Fruit fly (Drosophila melanogaster) whole organism, wandering third instar larva: ENCODE results near the gene CG43448.

Experiments used
- Abd-B ChIP-seq: fragments of >200 bp; optimal IDR thresholded peaks from 2 replicates; lab custom pipeline; 2017; ENCODE audit warnings: missing biosample characterization, missing genetic modification characterization
- CG32264 ChIP-seq: fragments of 200-800 bp; sonication (Bioruptor generic); optimal IDR thresholded peaks from 2 replicates; lab custom pipeline; 2016; ENCODE audit warnings: missing biosample characterization, missing genetic modification characterization
- CG9705 ChIP-seq: fragments of 200-800 bp; sonication (Bioruptor generic); optimal IDR thresholded peaks from 2 replicates; lab custom pipeline; 2018; ENCODE audit warnings: missing biosample characterization, mild to moderate bottlenecking, missing genetic modification characterization
- Dif ChIP-seq: fragments of 200-275, 200-300 bp; sonication (Bioruptor generic); optimal IDR thresholded peaks from 2 replicates; lab custom pipeline; 2018; ENCODE audit warnings: missing biosample characterization, missing genetic modification characterization; ENCODE audit not compliant: partially characterized antibody
- HLH106 ChIP-seq: fragments of 200-800 bp; optimal IDR thresholded peaks from 3 replicates; lab custom pipeline; 2019; ENCODE audit warnings: missing biosample characterization, mild to moderate bottlenecking, missing genetic modification characterization, moderate library complexity
- Hr78 ChIP-seq: fragments of >200 bp; optimal IDR thresholded peaks from 2 replicates; lab custom pipeline; 2017; ENCODE audit warnings: missing biosample characterization, missing genetic modification characterization
- Myc ChIP-seq: fragments of >200 bp; optimal IDR thresholded peaks from 2 replicates; lab custom pipeline; 2017
- N ChIP-seq: fragments of >200 bp; optimal IDR thresholded peaks from 2 replicates; lab custom pipeline; 2018; ENCODE audit warnings: missing biosample characterization, missing external identifiers, missing genetic modification characterization
- Rel ChIP-seq, 2 experiments: fragments of 200-800 bp; sonication (Bioruptor generic) in 1 of 2; optimal IDR thresholded peaks; 2 replicates in 1 of 2; 3 replicates in 1 of 2; lab custom pipeline; 2016 to 2019; ENCODE audit warnings: mild to moderate bottlenecking in 2 of 2, missing biosample characterization in 2 of 2, missing genetic modification characterization in 2 of 2, moderate library complexity in 1 of 2
- Vsx2 ChIP-seq: fragments of 200-300, 225-300 bp; sonication (Bioruptor generic); optimal IDR thresholded peaks from 2 replicates; lab custom pipeline; 2018; ENCODE audit warnings: missing biosample characterization, missing genetic modification characterization; ENCODE audit not compliant: partially characterized antibody
- br ChIP-seq: fragments of 200-800 bp; sonication (Bioruptor generic); optimal IDR thresholded peaks from 2 replicates; lab custom pipeline; 2016; ENCODE audit warnings: missing biosample characterization, missing genetic modification characterization
- dl ChIP-seq, 2 experiments: fragments of 175-275, 200-275 bp in 1 of 2; fragments of 200-275 bp in 1 of 2; sonication (Bioruptor generic); optimal IDR thresholded peaks; lab custom pipeline; 2018; ENCODE audit warnings: mild to moderate bottlenecking in 2 of 2, missing biosample characterization in 2 of 2, missing genetic modification characterization in 2 of 2, moderate library complexity in 2 of 2; ENCODE audit not compliant: partially characterized antibody in 2 of 2, insufficient read depth in 1 of 2
- dmrt93B ChIP-seq: fragments of 200-800 bp; sonication (Bioruptor generic); optimal IDR thresholded peaks from 2 replicates; lab custom pipeline; 2018; ENCODE audit warnings: missing biosample characterization, mild to moderate bottlenecking, missing genetic modification characterization
- dsf ChIP-seq: sonication (Bioruptor generic); optimal IDR thresholded peaks from 2 replicates; lab custom pipeline; 2016; ENCODE audit warnings: missing biosample characterization, missing genetic modification characterization, borderline replicate concordance
- ey ChIP-seq: fragments of 200-800 bp; sonication (Bioruptor generic); optimal IDR thresholded peaks from 2 replicates; lab custom pipeline; 2016; ENCODE audit warnings: missing biosample characterization, missing genetic modification characterization

CG43448 gene

DNA sequence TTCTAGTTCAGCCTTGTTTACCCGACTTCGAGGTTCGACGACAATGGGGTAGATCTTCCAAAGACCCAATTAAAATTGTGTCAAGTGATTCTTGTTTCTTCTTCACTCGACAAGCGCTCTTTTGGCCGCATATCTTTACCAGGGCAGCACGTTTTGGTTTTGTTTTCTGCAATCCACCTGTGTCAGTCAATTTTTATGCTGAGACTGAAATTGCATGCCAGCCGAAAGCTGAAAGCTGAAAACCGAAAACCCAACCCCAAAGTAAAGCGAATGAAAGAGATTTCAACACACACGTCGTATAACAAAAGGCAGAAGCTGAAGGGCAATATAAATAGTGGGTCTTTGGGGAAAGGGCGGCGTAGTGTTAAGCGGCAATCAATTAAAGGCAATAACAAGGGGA is 48.1 kb downstream of the CG43448 start:
- no peak for TF ChIP-seq CG32264 (GFP tag; lab: Kevin White, UChicago)
- no peak for TF ChIP-seq Myc (lab: Kevin White, UChicago)
- no peak for TF ChIP-seq ey
- TF ChIP-seq Rel (GFP tag; optimal IDR thresholded peaks at IDR 0.05; lab: Kevin White, UChicago) = no peak
- no peak for TF ChIP-seq Rel (tag; optimal IDR thresholded peaks at IDR 0.05; lab: Kevin White, UChicago)
- TF ChIP-seq Abd-B (GFP tag; lab: Kevin White, UChicago) = no peak
- no peak for TF ChIP-seq N (GFP tag; lab: Kevin White, UChicago)
- no peak for TF ChIP-seq dsf (GFP tag; lab: Kevin White, UChicago)
- TF ChIP-seq Hr78 = no peak
- no peak for TF ChIP-seq br
- no peak for TF ChIP-seq dl (GFP tag; optimal IDR thresholded peaks at IDR 0.05; lab: Kevin White, UChicago; ENCODE audit: insufficient read depth in 1 of 2, partially characterized antibody in 2 of 2)
- TF ChIP-seq Vsx2 = no peak
- no peak for TF ChIP-seq dmrt93B (GFP tag; lab: Kevin White, UChicago)
- no peak for TF ChIP-seq CG9705
- no peak for TF ChIP-seq HLH106
- TF ChIP-seq Dif (GFP tag; lab: Kevin White, UChicago) = no peak
